Fruit fly (Drosophila melanogaster): Measurements from ENCODE around the gene Ref2.

Gene Ref2

dm6 chr2L:12602200-12602628 lies 43.9 kb downstream of the Ref2 start (continued):
- no peak for TF ChIP-seq twi (tag; optimal IDR thresholded peaks at IDR 0.05)

- no peak for TF ChIP-seq CG10366 (GFP tag; IDR thresholded peaks at IDR 0.05)
- peak; percentile 25 for TF ChIP-seq stwl (tag; optimal IDR thresholded peaks at IDR 0.05)
These were observed 48.1 kb downstream of the Ref2 start for dm6 chr2L:12598012-12598411.

dm6 chr2L:12595774-12596173 lies 50.4 kb downstream of the Ref2 start:
- peak; percentile 60 for TF ChIP-seq lab (GFP tag; optimal IDR thresholded peaks at IDR 0.05)
- no peak for TF ChIP-seq run (tag; optimal IDR thresholded peaks at IDR 0.05)
- peak; percentile 52 for TF ChIP-seq sens (GFP tag)

- TF ChIP-seq NK7.1 (GFP tag; optimal IDR thresholded peaks at IDR 0.05) (no peak), Elba2 (GFP tag; optimal IDR thresholded peaks at IDR 0.05) (no peak), vnd (GFP tag; IDR thresholded peaks at IDR 0.05; ENCODE audit: partially characterized antibody) (peak; percentile 56; the same call in 2 of the 3 replicates), CG15696 (tag; optimal IDR thresholded peaks at IDR 0.05) (no peak), ci (GFP tag; IDR thresholded peaks at IDR 0.05) (peak; percentile 35; the same call in 1 of the 3 replicates), CG8478 (optimal IDR thresholded peaks at IDR 0.05) (no peak), Asciz (GFP tag; optimal IDR thresholded peaks at IDR 0.05) (no peak), tll (GFP tag; optimal IDR thresholded peaks at IDR 0.05) (no peak), CG9817 (tag; optimal IDR thresholded peaks at IDR 0.05) (no peak), CG6813 (GFP tag; optimal IDR thresholded peaks at IDR 0.05) (no peak), zen (tag; optimal IDR thresholded peaks at IDR 0.05) (peak; percentile 1), CG2678 (tag; optimal IDR thresholded peaks at IDR 0.05) (peak; percentile 27), CG9876 (GFP tag; optimal IDR thresholded peaks at IDR 0.05) (no peak), CG12744 (GFP tag; optimal IDR thresholded peaks at IDR 0.05) (no peak), Vsx1 (GFP tag; optimal IDR thresholded peaks at IDR 0.05) (peak; percentile 99), HLH3B (GFP tag; IDR thresholded peaks at IDR 0.05) (no peak), Lpt (GFP tag; optimal IDR thresholded peaks at IDR 0.05) (no peak), CG6854 (GFP tag; optimal IDR thresholded peaks at IDR 0.05) (no peak), so (GFP tag; IDR thresholded peaks at IDR 0.05) (no peak), sob (GFP tag; IDR thresholded peaks at IDR 0.05) (no peak), zfh2 (GFP tag; optimal IDR thresholded peaks at IDR 0.05) (no peak), Bgb (GFP tag; IDR thresholded peaks at IDR 0.05; ENCODE audit: partially characterized antibody) (no peak), NC2α (GFP tag; optimal IDR thresholded peaks at IDR 0.05) (no peak), Poxn (GFP tag; IDR thresholded peaks at IDR 0.05) (0 out of 2 replicates have a peak, but pooled peaks have one; percentile 18), CG11504 (tag; optimal IDR thresholded peaks at IDR 0.05) (peak; percentile 97), Adf1 (GFP tag; IDR thresholded peaks at IDR 0.05) (no peak), prd (optimal IDR thresholded peaks at IDR 0.05) (no peak), prd (GFP tag; IDR thresholded peaks at IDR 0.05) (no peak), CG6272 (GFP tag; IDR thresholded peaks at IDR 0.05) (no peak), fu2 (GFP tag; optimal IDR thresholded peaks at IDR 0.05) (no peak), crol (GFP tag; IDR thresholded peaks at IDR 0.05) (peak; percentile 24; the same call in 1 of the 2 replicates), CG7987 (GFP tag; optimal IDR thresholded peaks at IDR 0.05) (no peak), GATAe (GFP tag; conservative IDR thresholded peaks at IDR 0.05) (peak; percentile 83), en (GFP tag; optimal IDR thresholded peaks at IDR 0.05) (no peak), Hr39 (optimal IDR thresholded peaks at IDR 0.05) (no peak), CG18011 (GFP tag; optimal IDR thresholded peaks at IDR 0.05) (no peak), CG10321 (GFP tag; IDR thresholded peaks at IDR 0.05) (no peak), ftz-f1 (GFP tag; optimal IDR thresholded peaks at IDR 0.05) (peak; percentile 47)
These were observed 52.4 kb downstream of the Ref2 start for dm6 chr2L:12593445-12594413.

Data from whole organism, embryonic.